Worm (Caenorhabditis elegans) whole organism, late embryonic: ENCODE measurements around the gene C03H5.3.

Experiments
- ceh-14 ChIP-seq: sonication (generic microtip); optimal IDR thresholded peaks from 2 replicates; lab custom pipeline; 2016; ENCODE audit warnings: missing genotype, missing genetic modification characterization, missing compliant biosample characterization
- ceh-2 ChIP-seq: sonication (generic microtip); optimal IDR thresholded peaks from 2 replicates; lab custom pipeline; 2016; ENCODE audit warnings: missing genotype, missing genetic modification characterization, missing compliant biosample characterization
- ceh-9 ChIP-seq: sonication (generic microtip); optimal IDR thresholded peaks from 2 replicates; lab custom pipeline; 2016; ENCODE audit warnings: mild to moderate bottlenecking, missing genetic modification characterization, inconsistent platforms, missing compliant biosample characterization
- che-1 ChIP-seq: sonication (generic microtip); optimal IDR thresholded peaks from 2 replicates; lab custom pipeline; 2016; ENCODE audit warnings: mild to moderate bottlenecking, missing genetic modification characterization, missing compliant biosample characterization
- dve-1 ChIP-seq: sonication (generic microtip); optimal IDR thresholded peaks from 2 replicates; lab custom pipeline; 2017; ENCODE audit warnings: antibody characterized with exemption, mild to moderate bottlenecking, missing genetic modification characterization, missing compliant biosample characterization
- fax-1 ChIP-seq: sonication (generic microtip); optimal IDR thresholded peaks from 2 replicates; lab custom pipeline; 2016; ENCODE audit warnings: missing genotype, missing genetic modification characterization, missing compliant biosample characterization
- fkh-10 ChIP-seq: fragments of 150-350 bp; optimal IDR thresholded peaks from 2 replicates; lab custom pipeline; 2014; ENCODE audit warnings: missing biosample characterization, missing genetic modification reagents, missing genetic modification characterization
- hlh-15 ChIP-seq: sonication (generic microtip); optimal IDR thresholded peaks from 2 replicates; lab custom pipeline; 2016; ENCODE audit warnings: missing genetic modification characterization, missing compliant biosample characterization
- hlh-8 ChIP-seq: sonication (generic microtip); optimal IDR thresholded peaks from 2 replicates; lab custom pipeline; 2016; ENCODE audit warnings: missing genotype, missing genetic modification characterization, missing compliant biosample characterization
- lin-11 ChIP-seq: fragments of 200-800 bp; sonication (Bioruptor generic); optimal IDR thresholded peaks from 2 replicates; lab custom pipeline; 2018; ENCODE audit warnings: mild to moderate bottlenecking, missing genetic modification characterization, missing compliant biosample characterization
- nhr-11 ChIP-seq: fragments of 150-350 bp; optimal IDR thresholded peaks from 2 replicates; lab custom pipeline; 2014; ENCODE audit warnings: missing biosample characterization, missing genetic modification characterization
- pha-4 ChIP-seq: fragments of 150-350 bp; optimal IDR thresholded peaks from 2 replicates; lab custom pipeline; 2018; ENCODE audit warnings: missing biosample characterization, missing genetic modification reagents, missing genetic modification characterization

- TF ChIP-seq fax-1 (no peak), lin-11 (tag; lab: Kevin White, UChicago) (no peak), fkh-10 (GFP tag; lab: Kevin White, UChicago) (no peak), ceh-2 (tag; lab: Kevin White, UChicago) (no peak), nhr-11 (tag; lab: Kevin White, UChicago) (no peak), hlh-15 (no peak), pha-4 (no peak), dve-1 (tag; lab: Kevin White, UChicago) (no peak), hlh-8 (no peak), ceh-9 (tag; lab: Kevin White, UChicago) (no peak), che-1 (tag; lab: Kevin White, UChicago) (no peak), ceh-14 (tag; lab: Kevin White, UChicago) (no peak)
These were observed at the start of gene C03H5.3 for ce11 chrII:385957-386356.
